Fruit fly (Drosophila melanogaster): ENCODE measurements around the gene CG2061.

Gene CG2061

DNA sequence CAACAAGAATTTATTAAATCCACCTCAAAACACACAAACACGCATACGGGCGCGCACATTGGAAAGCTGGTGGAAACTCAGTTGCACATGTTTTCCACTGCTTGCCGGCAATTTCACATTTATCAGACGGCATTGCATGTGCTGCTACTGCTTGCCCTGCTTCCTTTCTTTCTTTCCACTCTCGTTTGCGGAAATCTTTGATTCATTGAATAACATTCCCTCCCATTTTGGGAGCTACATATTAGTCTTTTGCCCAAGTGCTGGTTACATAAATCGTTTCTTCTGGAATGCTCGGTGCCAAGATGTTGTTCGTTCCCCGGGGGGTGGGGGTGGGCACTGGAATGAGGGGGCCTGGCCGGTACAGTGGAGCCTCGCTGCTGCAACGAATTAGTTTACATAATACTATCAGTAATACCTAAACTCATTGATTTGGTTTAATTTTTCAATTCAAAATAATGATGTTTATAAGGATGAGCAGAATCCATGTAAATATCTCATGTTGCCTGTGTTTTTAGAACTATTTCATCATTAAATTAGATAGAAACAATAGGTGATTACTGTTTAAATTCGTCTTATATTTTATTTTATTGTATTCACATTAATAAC lies 16.7 kb downstream of the CG2061 start (continued):
- peak; percentile 98 for TF ChIP-seq CG31365 (tag; optimal IDR thresholded peaks at IDR 0.05)
- TF ChIP-seq fd64A (GFP tag; optimal IDR thresholded peaks at IDR 0.05), result no peak
- peak; percentile 6 for TF ChIP-seq CG9817 (tag; optimal IDR thresholded peaks at IDR 0.05)
- no peak for TF ChIP-seq CG7786 (GFP tag; optimal IDR thresholded peaks at IDR 0.05)
- no peak for TF ChIP-seq slou (GFP tag; optimal IDR thresholded peaks at IDR 0.05)
- no peak for TF ChIP-seq CG1792 (GFP tag; optimal IDR thresholded peaks at IDR 0.05)
- TF ChIP-seq chm (GFP tag; IDR thresholded peaks at IDR 0.05), result 0 out of 2 replicates have a peak, but pooled peaks have one; percentile 37
- no peak for TF ChIP-seq CG15601 (tag; optimal IDR thresholded peaks at IDR 0.05)
- TF ChIP-seq BEAF-32 (GFP tag; optimal IDR thresholded peaks at IDR 0.05), result no peak
- 0 out of 2 replicates have a peak, but pooled peaks have one; percentile 36 for TF ChIP-seq CG42726 (GFP tag; IDR thresholded peaks at IDR 0.05; ENCODE audit: partially characterized antibody)
- no peak for TF ChIP-seq danr (GFP tag; IDR thresholded peaks at IDR 0.05)
- TF ChIP-seq rib (GFP tag; IDR thresholded peaks at IDR 0.05), result no peak
- 0 out of 2 replicates have a peak, but pooled peaks have one; percentile 17 for TF ChIP-seq esg (GFP tag; conservative IDR thresholded peaks at IDR 0.05)
- TF ChIP-seq pros (GFP tag; optimal IDR thresholded peaks at IDR 0.05), result peak; percentile 59
- TF ChIP-seq CG10979 (tag; optimal IDR thresholded peaks at IDR 0.05), result no peak
- TF ChIP-seq CG3726 (GFP tag; IDR thresholded peaks at IDR 0.05), result no peak
- TF ChIP-seq CG9609 (GFP tag; optimal IDR thresholded peaks at IDR 0.05), result no peak
- TF ChIP-seq YL-1 (GFP tag; optimal IDR thresholded peaks at IDR 0.05), result peak; percentile 49
- TF ChIP-seq Rx (GFP tag; IDR thresholded peaks at IDR 0.05), result no peak
- TF ChIP-seq cg (GFP tag; optimal IDR thresholded peaks at IDR 0.05), result peak; percentile 54
- 0 out of 2 replicates have a peak, but pooled peaks have one; percentile 16 for TF ChIP-seq crol (GFP tag; IDR thresholded peaks at IDR 0.05)
- TF ChIP-seq Ptx1 (GFP tag; IDR thresholded peaks at IDR 0.05), result peak; percentile 38; the same call in 1 of the 2 replicates
- TF ChIP-seq Chrac-16 (GFP tag; optimal IDR thresholded peaks at IDR 0.05), result no peak
- peak; percentile 92 for TF ChIP-seq grau (tag; optimal IDR thresholded peaks at IDR 0.05)
- TF ChIP-seq CG8290 (GFP tag; optimal IDR thresholded peaks at IDR 0.05), result no peak
- peak in 1 of 2 experiments; percentile 16 for TF ChIP-seq CG8290 (tag; optimal IDR thresholded peaks at IDR 0.05)
- 0 out of 3 replicates have a peak, but pooled peaks have one; percentile 16 for TF ChIP-seq CG2199 (GFP tag; IDR thresholded peaks at IDR 0.05)
- peak in 1 of 2 experiments; percentile 31 for TF ChIP-seq bsh (GFP tag; optimal IDR thresholded peaks at IDR 0.05)
- no peak for TF ChIP-seq ssp (GFP tag; IDR thresholded peaks at IDR 0.05)
- no peak for TF ChIP-seq Nf-YC (tag; optimal IDR thresholded peaks at IDR 0.05)
- TF ChIP-seq hth (optimal IDR thresholded peaks at IDR 0.05), result no peak
- no peak for TF ChIP-seq pho (GFP tag; optimal IDR thresholded peaks at IDR 0.05)
- 0 out of 2 replicates have a peak, but pooled peaks have one; percentile 12 for TF ChIP-seq CG17328 (GFP tag; IDR thresholded peaks at IDR 0.05)
- TF ChIP-seq CG6654 (GFP tag; optimal IDR thresholded peaks at IDR 0.05), result no peak
- no peak for TF ChIP-seq mirr (GFP tag; optimal IDR thresholded peaks at IDR 0.05)
- peak; percentile 74; the same call in 2 of the 3 replicates for TF ChIP-seq CG34422 (GFP tag; IDR thresholded peaks at IDR 0.05)
- TF ChIP-seq sens (GFP tag), result peak; percentile 75
- TF ChIP-seq slbo (GFP tag; IDR thresholded peaks at IDR 0.05), result 0 out of 2 replicates have a peak, but pooled peaks have one; percentile 7
- peak; percentile 36 for TF ChIP-seq Med (GFP tag)
- no peak for TF ChIP-seq CG17912 (GFP tag; optimal IDR thresholded peaks at IDR 0.05)
- TF ChIP-seq Xbp1 (GFP tag; optimal IDR thresholded peaks at IDR 0.05), result peak; percentile 29

DNA sequence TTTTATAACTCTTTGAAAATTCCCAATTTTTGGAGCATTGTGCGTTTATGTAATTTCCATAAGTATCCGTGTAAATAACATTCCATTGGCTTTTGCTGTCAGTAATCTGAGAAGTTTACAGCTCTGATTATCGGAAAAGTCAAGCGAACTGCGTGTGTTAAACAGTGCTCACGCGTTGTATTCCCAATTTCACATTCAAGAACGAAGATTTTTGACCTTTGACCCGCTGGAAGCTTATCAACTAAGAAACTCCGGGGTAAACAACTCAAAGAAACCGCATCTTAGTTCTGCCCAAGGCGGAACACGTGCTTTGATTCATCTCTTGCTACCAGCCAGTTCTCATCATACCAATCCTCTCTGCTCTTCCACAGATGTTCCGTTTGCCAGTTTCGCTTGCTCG lies 17.4 kb downstream of the CG2061 start:
- TF ChIP-seq CG1233 (GFP tag; optimal IDR thresholded peaks at IDR 0.05), result no peak
- no peak for TF ChIP-seq ttk (GFP tag; IDR thresholded peaks at IDR 0.05)
- TF ChIP-seq Hr78 (GFP tag; optimal IDR thresholded peaks at IDR 0.05), result peak in 1 of 2 experiments; percentile 51
- TF ChIP-seq Six4 (GFP tag; optimal IDR thresholded peaks at IDR 0.05), result no peak
- no peak for TF ChIP-seq abd-A (tag; optimal IDR thresholded peaks at IDR 0.05)
- no peak for TF ChIP-seq CG31388 (GFP tag; optimal IDR thresholded peaks at IDR 0.05)

Measured in whole organism, embryonic.